Worm (Caenorhabditis elegans) whole organism, L3 larva: ENCODE data around the gene H08M01.1.

Experiments used
- ceh-16 ChIP-seq: sonication (generic microtip); optimal IDR thresholded peaks from 2 replicates; lab custom pipeline; 2017; ENCODE audit warnings: missing biosample characterization, missing genetic modification characterization
- ceh-82 ChIP-seq: fragments of 150-350 bp; optimal IDR thresholded peaks from 2 replicates; lab custom pipeline; 2014; ENCODE audit warnings: missing biosample characterization, missing genetic modification characterization
- daf-12 ChIP-seq: fragments of 150-350 bp; optimal IDR thresholded peaks from 2 replicates; lab custom pipeline; 2014; ENCODE audit warnings: missing biosample characterization, missing genetic modification reagents, missing genetic modification characterization
- jun-1 ChIP-seq: fragments of 150-350 bp; optimal IDR thresholded peaks from 2 replicates; lab custom pipeline; 2014; ENCODE audit warnings: missing biosample characterization, missing genetic modification reagents, missing genetic modification characterization
- nfya-1 ChIP-seq: sonication (generic microtip); optimal IDR thresholded peaks from 2 replicates; lab custom pipeline; 2017; ENCODE audit warnings: missing genetic modification characterization, mild to moderate bottlenecking, missing compliant biosample characterization, antibody characterized with exemption, moderate library complexity; ENCODE audit not compliant: insufficient read depth
- nhr-11 ChIP-seq: fragments of 150-350 bp; optimal IDR thresholded peaks from 2 replicates; lab custom pipeline; 2014; ENCODE audit warnings: missing biosample characterization, missing genetic modification characterization
- nhr-23 ChIP-seq: fragments of 150-350 bp; optimal IDR thresholded peaks from 2 replicates; lab custom pipeline; 2014; ENCODE audit warnings: missing biosample characterization, missing genetic modification reagents, missing genetic modification characterization
- nhr-76 ChIP-seq: fragments of 150-350 bp; sonication (generic microtip); optimal IDR thresholded peaks from 5 replicates; lab custom pipeline; 2014; ENCODE audit warnings: missing biosample characterization, missing genetic modification characterization
- nhr-77 ChIP-seq: fragments of 150-350 bp; optimal IDR thresholded peaks from 2 replicates; lab custom pipeline; 2014; ENCODE audit warnings: missing biosample characterization, missing genetic modification characterization
- pha-4 ChIP-seq: fragments of 150-350 bp; optimal IDR thresholded peaks from 2 replicates; lab custom pipeline; 2014; ENCODE audit warnings: missing biosample characterization, missing genetic modification reagents, missing genetic modification characterization

- no peak for TF ChIP-seq nfya-1
- TF ChIP-seq daf-12 (tag; lab: Kevin White, UChicago), result no peak
- no peak for TF ChIP-seq pha-4 (tag; lab: Kevin White, UChicago)
- no peak for TF ChIP-seq ceh-82 (tag; lab: Kevin White, UChicago)
- TF ChIP-seq ceh-16 (tag; lab: Kevin White, UChicago), result no peak
- TF ChIP-seq jun-1 (tag; lab: Kevin White, UChicago), result no peak
- TF ChIP-seq nhr-77, result no peak
- TF ChIP-seq nhr-23 (tag; lab: Kevin White, UChicago), result no peak
- no peak for TF ChIP-seq nhr-11
- TF ChIP-seq nhr-76 (tag; lab: Kevin White, UChicago), result no peak
Measured at ce11 chrIV:13827586-13827985, 8.6 kb downstream of the H08M01.1 start, which contains the start of gene rga-5.
